Worm (Caenorhabditis elegans): ENCODE measurements around the gene sos-1.

DNA sequence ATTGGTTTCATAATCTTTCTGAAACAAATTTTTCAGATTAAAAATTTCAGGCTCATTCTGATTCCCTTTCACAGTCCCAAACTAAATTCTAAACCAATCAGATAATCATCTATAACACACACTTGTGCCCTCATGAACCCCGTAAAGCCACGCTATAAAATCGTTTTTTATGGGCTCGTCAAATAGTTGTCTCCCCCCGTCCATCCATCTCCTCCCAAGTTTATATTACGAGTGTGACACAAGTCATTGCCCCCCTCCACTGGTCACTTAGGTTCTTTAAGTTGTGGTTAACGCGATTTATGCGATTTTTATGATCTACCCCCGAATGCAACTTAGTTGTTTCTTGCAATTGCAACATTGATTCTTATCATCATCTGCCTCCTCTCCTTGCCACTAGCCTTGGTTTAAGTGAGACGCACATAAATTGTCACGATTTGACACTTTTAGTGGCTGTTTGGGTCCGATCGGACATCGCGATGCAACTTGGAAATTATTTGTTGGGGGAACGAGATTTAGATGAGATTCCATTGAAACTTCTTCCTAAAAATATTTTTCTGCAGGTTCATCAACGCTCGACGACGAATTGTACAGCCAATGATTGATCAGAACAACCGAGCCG lies 39.7 kb downstream of the sos-1 start:
- TF ChIP-seq dao-5 (tag; optimal IDR thresholded peaks at IDR 0.05) (no peak), him-1 (tag; optimal IDR thresholded peaks at IDR 0.05) (no peak), W03F9.2 (tag; optimal IDR thresholded peaks at IDR 0.05) (no peak)

Measured in whole organism, L4/young adult.